Fruit fly (Drosophila melanogaster) whole organism, prepupa: ENCODE measurements around the gene Ssadh.

Source experiments
- CG16779 ChIP-seq: fragments of 200-800 bp; sonication (Bioruptor generic); optimal IDR thresholded peaks from 3 replicates; lab custom pipeline; 2017; ENCODE audit warnings: missing biosample characterization, mild to moderate bottlenecking, missing genetic modification characterization
- CG4318 ChIP-seq: fragments of 200-800 bp; sonication (Bioruptor generic); optimal IDR thresholded peaks from 3 replicates; lab custom pipeline; 2017; ENCODE audit warnings: missing biosample characterization, mild to moderate bottlenecking, missing genetic modification characterization
- Lpt ChIP-seq: fragments of 200-800 bp; sonication (Bioruptor generic); optimal IDR thresholded peaks from 3 replicates; lab custom pipeline; 2016; ENCODE audit warnings: missing biosample characterization, missing genetic modification characterization

- no peak for TF ChIP-seq CG4318 (GFP tag; lab: Kevin White, UChicago)
- TF ChIP-seq CG16779 (tag; lab: Kevin White, UChicago), result no peak
- no peak for TF ChIP-seq Lpt (GFP tag; lab: Kevin White, UChicago)
These were observed 30.3 kb downstream of the Ssadh start for dm6 chr3R:25596274-25597034.
